Fruit fly (Drosophila melanogaster): ENCODE results near the gene EloA.

The EloA gene

dm6 chr3R:23210243-23211215 is 40.8 kb upstream of the EloA start (continued):
- peak; percentile 41 for TF ChIP-seq CG12769 (tag; optimal IDR thresholded peaks at IDR 0.05)
- TF ChIP-seq CG8765 (GFP tag; IDR thresholded peaks at IDR 0.05): no peak
- no peak for TF ChIP-seq klu (GFP tag; IDR thresholded peaks at IDR 0.05)
- TF ChIP-seq CG7839 (tag; optimal IDR thresholded peaks at IDR 0.05): no peak
- 0 out of 3 replicates have a peak, but pooled peaks have one; percentile 45 for TF ChIP-seq hb (GFP tag; IDR thresholded peaks at IDR 0.05; ENCODE audit: partially characterized antibody)
- no peak for TF ChIP-seq ab (GFP tag; optimal IDR thresholded peaks at IDR 0.05)
- no peak for TF ChIP-seq Ssrp (tag; optimal IDR thresholded peaks at IDR 0.05)
- no peak for TF ChIP-seq tio (GFP tag; optimal IDR thresholded peaks at IDR 0.05)
- TF ChIP-seq Drgx (GFP tag; IDR thresholded peaks at IDR 0.05): no peak
- no peak for TF ChIP-seq MESR4 (GFP tag; optimal IDR thresholded peaks at IDR 0.05)
- 0 out of 3 replicates have a peak, but pooled peaks have one; percentile 41 for TF ChIP-seq so (GFP tag; IDR thresholded peaks at IDR 0.05)
- no peak for TF ChIP-seq CG17568 (GFP tag; optimal IDR thresholded peaks at IDR 0.05)
- no peak for TF ChIP-seq CG12104 (GFP tag; optimal IDR thresholded peaks at IDR 0.05)
- TF ChIP-seq lab (GFP tag; optimal IDR thresholded peaks at IDR 0.05): peak; percentile 37
- TF ChIP-seq C15 (GFP tag; IDR thresholded peaks at IDR 0.05): no peak
- TF ChIP-seq Blimp-1 (GFP tag; optimal IDR thresholded peaks at IDR 0.05): no peak
- TF ChIP-seq Dip2 (GFP tag; IDR thresholded peaks at IDR 0.05): no peak
- TF ChIP-seq gsb (GFP tag; IDR thresholded peaks at IDR 0.05): no peak
- TF ChIP-seq sens (GFP tag): peak; percentile 37
- TF ChIP-seq CG12299 (tag; optimal IDR thresholded peaks at IDR 0.05): no peak
- TF ChIP-seq stwl (tag; optimal IDR thresholded peaks at IDR 0.05): no peak
- no peak for TF ChIP-seq bsh (GFP tag; optimal IDR thresholded peaks at IDR 0.05)
- TF ChIP-seq E2f2 (GFP tag; IDR thresholded peaks at IDR 0.05): no peak
- no peak for TF ChIP-seq nau (GFP tag; optimal IDR thresholded peaks at IDR 0.05)
- TF ChIP-seq NfI (GFP tag; optimal IDR thresholded peaks at IDR 0.05): peak; percentile 13
- no peak for TF ChIP-seq tap (tag; optimal IDR thresholded peaks at IDR 0.05)
- no peak for TF ChIP-seq CG10209 (GFP tag; optimal IDR thresholded peaks at IDR 0.05)
- no peak for TF ChIP-seq btn (GFP tag; optimal IDR thresholded peaks at IDR 0.05)
- TF ChIP-seq CG33213 (GFP tag; optimal IDR thresholded peaks at IDR 0.05): no peak
- no peak for TF ChIP-seq CG12942 (GFP tag; optimal IDR thresholded peaks at IDR 0.05)
- no peak for TF ChIP-seq Dip3 (GFP tag; optimal IDR thresholded peaks at IDR 0.05)
- no peak for TF ChIP-seq MTF-1 (GFP tag; optimal IDR thresholded peaks at IDR 0.05; ENCODE audit: borderline replicate concordance)
- no peak for TF ChIP-seq corto (GFP tag; optimal IDR thresholded peaks at IDR 0.05)
- TF ChIP-seq row (GFP tag; IDR thresholded peaks at IDR 0.05): peak; percentile 61
- peak; percentile 49; the same call in 1 of the 2 replicates for TF ChIP-seq CG32532 (GFP tag; IDR thresholded peaks at IDR 0.05)
- TF ChIP-seq chm (GFP tag; IDR thresholded peaks at IDR 0.05): 0 out of 2 replicates have a peak, but pooled peaks have one; percentile 49
- TF ChIP-seq CG14710 (tag; optimal IDR thresholded peaks at IDR 0.05): no peak
- no peak for TF ChIP-seq B-H1 (GFP tag; IDR thresholded peaks at IDR 0.05)
- no peak for TF ChIP-seq ems (GFP tag; optimal IDR thresholded peaks at IDR 0.05)
- TF ChIP-seq CG11398 (GFP tag; optimal IDR thresholded peaks at IDR 0.05): no peak
- no peak for TF ChIP-seq dati (GFP tag; IDR thresholded peaks at IDR 0.05)
- no peak for TF ChIP-seq Doc2 (GFP tag; IDR thresholded peaks at IDR 0.05)
- no peak for TF ChIP-seq Atf-2 (GFP tag; optimal IDR thresholded peaks at IDR 0.05)
- no peak for TF ChIP-seq ssp (GFP tag; IDR thresholded peaks at IDR 0.05)
- no peak for TF ChIP-seq CG31224 (GFP tag; IDR thresholded peaks at IDR 0.05)
- no peak for TF ChIP-seq Awh (GFP tag; IDR thresholded peaks at IDR 0.05)
- TF ChIP-seq CG6854 (GFP tag; optimal IDR thresholded peaks at IDR 0.05): no peak
- no peak for TF ChIP-seq CG9797 (GFP tag; optimal IDR thresholded peaks at IDR 0.05)
- TF ChIP-seq CG3838 (GFP tag; optimal IDR thresholded peaks at IDR 0.05): no peak
